Fruit fly (Drosophila melanogaster) whole organism, embryonic: Measurements from ENCODE around the gene MTF-1.
A peak's percentile ranks its signal among the peaks of the same experiment; 100 is the strongest.

ENCODE experiments used
- BEAF-32 ChIP-seq: fragments of 200-800 bp; sonication (Bioruptor generic); optimal IDR thresholded peaks from 3 replicates; lab custom pipeline; 2017; ENCODE audit warnings: missing biosample characterization, missing genetic modification characterization, mild to moderate bottlenecking, moderate library complexity, missing genetic modification reagents
- Blimp-1 ChIP-seq: fragments of 200-800 bp; sonication (Bioruptor generic); optimal IDR thresholded peaks from 3 replicates; lab custom pipeline; 2018; ENCODE audit warnings: missing biosample characterization, missing genetic modification characterization, mild to moderate bottlenecking, moderate library complexity, missing genetic modification reagents
- CG10267 ChIP-seq: fragments of 200-800 bp; sonication (Bioruptor generic); optimal IDR thresholded peaks from 2 replicates; lab custom pipeline; 2018; ENCODE audit warnings: missing biosample characterization, mild to moderate bottlenecking, missing genetic modification characterization, moderate library complexity
- CG11085 ChIP-seq: fragments of 200-800 bp; sonication (Bioruptor generic); IDR thresholded peaks from 2 replicates; pipeline ENCODE4 v1.3.6; 2022; ENCODE audit warnings: missing biosample characterization, missing genetic modification characterization
- CG11695 ChIP-seq: fragments of 200-800 bp; sonication (Bioruptor generic); IDR thresholded peaks from 3 replicates; pipeline ENCODE4 v1.3.6; 2022; ENCODE audit warnings: missing biosample characterization, missing genetic modification characterization
- CG12299 ChIP-seq: fragments of 200-800 bp; sonication (Bioruptor generic); optimal IDR thresholded peaks from 2 replicates; lab custom pipeline; 2018; ENCODE audit warnings: missing biosample characterization, mild to moderate bottlenecking, missing genetic modification characterization
- CG12744 ChIP-seq: fragments of 200-800 bp; sonication (Bioruptor generic); optimal IDR thresholded peaks from 2 replicates; lab custom pipeline; 2016; ENCODE audit warnings: missing biosample characterization, missing genetic modification characterization
- CG12942 ChIP-seq: fragments of 200-800 bp; sonication (Bioruptor generic); optimal IDR thresholded peaks from 3 replicates; lab custom pipeline; 2016; ENCODE audit warnings: missing biosample characterization, missing genetic modification characterization
- CG13287 ChIP-seq: fragments of 200-800 bp; sonication (Bioruptor generic); IDR thresholded peaks from 2 replicates; pipeline ENCODE4 v1.3.6; 2022; ENCODE audit warnings: missing biosample characterization, missing genetic modification characterization; ENCODE audit not compliant: partially characterized antibody
- CG13296 ChIP-seq: fragments of 200-800 bp; sonication (Bioruptor generic); optimal IDR thresholded peaks from 3 replicates; lab custom pipeline; 2018; ENCODE audit warnings: missing biosample characterization, mild to moderate bottlenecking, missing genetic modification characterization
- CG13775 ChIP-seq: fragments of 200-800 bp; sonication (Bioruptor generic); optimal IDR thresholded peaks from 3 replicates; lab custom pipeline; 2017; ENCODE audit warnings: missing biosample characterization, mild to moderate bottlenecking, missing genetic modification characterization
- CG17802 ChIP-seq: fragments of 200-800 bp; sonication (Bioruptor generic); optimal IDR thresholded peaks from 2 replicates; lab custom pipeline; 2018; ENCODE audit warnings: missing biosample characterization, mild to moderate bottlenecking, missing genetic modification characterization, moderate library complexity
- CG17829 ChIP-seq: fragments of 200-800 bp; optimal IDR thresholded peaks from 2 replicates; lab custom pipeline; 2019; ENCODE audit warnings: missing biosample characterization, mild to moderate bottlenecking, missing genetic modification characterization, moderate library complexity
- CG18476 ChIP-seq: fragments of 200-800 bp; sonication (Bioruptor generic); optimal IDR thresholded peaks from 2 replicates; lab custom pipeline; 2016; ENCODE audit warnings: missing biosample characterization, mild to moderate bottlenecking, missing genetic modification characterization
- CG18619 ChIP-seq: fragments of 200-800 bp; sonication (Bioruptor generic); optimal IDR thresholded peaks from 3 replicates; lab custom pipeline; 2017; ENCODE audit warnings: missing biosample characterization, mild to moderate bottlenecking, missing genetic modification characterization
- CG2678 ChIP-seq: fragments of 200-800 bp; sonication (Bioruptor generic); optimal IDR thresholded peaks from 3 replicates; lab custom pipeline; 2019; ENCODE audit warnings: missing biosample characterization, mild to moderate bottlenecking, missing genetic modification characterization, moderate library complexity
- CG30431 ChIP-seq: fragments of 200-800 bp; sonication (Bioruptor generic); optimal IDR thresholded peaks from 2 replicates; lab custom pipeline; 2017; ENCODE audit warnings: missing biosample characterization, missing genetic modification characterization
- CG31441 ChIP-seq: fragments of 200-800 bp; sonication (Bioruptor generic); IDR thresholded peaks from 2 replicates; pipeline ENCODE4 v1.3.6; 2022; ENCODE audit warnings: missing biosample characterization, missing genetic modification characterization
- CG32532 ChIP-seq: fragments of 200-800 bp; sonication (Bioruptor generic); IDR thresholded peaks from 2 replicates; pipeline ENCODE4 v1.3.6; 2022; ENCODE audit warnings: missing biosample characterization, missing genetic modification characterization
- CG3281 ChIP-seq: fragments of 200-800 bp; sonication (Bioruptor generic); optimal IDR thresholded peaks from 3 replicates; lab custom pipeline; 2017; ENCODE audit warnings: missing biosample characterization, mild to moderate bottlenecking, missing genetic modification characterization
- CG3847 ChIP-seq: fragments of 200-800 bp; sonication (Bioruptor generic); IDR thresholded peaks from 2 replicates; pipeline ENCODE4 v1.3.6; 2022; ENCODE audit warnings: missing biosample characterization, missing genetic modification characterization
- CG3995 ChIP-seq: fragments of 200-800 bp; sonication (Bioruptor generic); optimal IDR thresholded peaks from 3 replicates; lab custom pipeline; 2016; ENCODE audit warnings: missing biosample characterization, missing genetic modification characterization
- CG4360 ChIP-seq: fragments of 200-800 bp; sonication (Bioruptor generic); IDR thresholded peaks from 2 replicates; pipeline ENCODE4 v1.3.6; 2022; ENCODE audit warnings: missing biosample characterization, missing genetic modification characterization
- CG5953 ChIP-seq: fragments of 200-800 bp; sonication (Bioruptor generic); IDR thresholded peaks from 2 replicates; pipeline ENCODE4 v1.3.6; 2022; ENCODE audit warnings: missing biosample characterization, missing genetic modification characterization
- CG6813 ChIP-seq: fragments of 200-800 bp; sonication (Bioruptor generic); optimal IDR thresholded peaks from 2 replicates; lab custom pipeline; 2017; ENCODE audit warnings: missing biosample characterization, missing genetic modification characterization, mild to moderate bottlenecking, moderate library complexity, missing genetic modification reagents
- CG7372 ChIP-seq: fragments of 200-800 bp; sonication (Bioruptor generic); IDR thresholded peaks from 2 replicates; pipeline ENCODE4 v1.3.6; 2022; ENCODE audit warnings: missing biosample characterization, missing genetic modification characterization
- CG7839 ChIP-seq: fragments of 200-800 bp; sonication (Bioruptor generic); optimal IDR thresholded peaks from 3 replicates; lab custom pipeline; 2018; ENCODE audit warnings: missing biosample characterization, mild to moderate bottlenecking, missing genetic modification characterization, moderate library complexity
- CG8290 ChIP-seq, 3 experiments: fragments of 200-800 bp; sonication (Bioruptor generic); optimal IDR thresholded peaks; 2 replicates each; lab custom pipeline; 2016 to 2019; ENCODE audit warnings: missing biosample characterization in 3 of 3, missing genetic modification characterization in 3 of 3, mild to moderate bottlenecking in 2 of 3, moderate library complexity in 1 of 3
- CHES-1-like ChIP-seq: fragments of 200-800 bp; sonication (Bioruptor generic); optimal IDR thresholded peaks from 2 replicates; lab custom pipeline; 2016; ENCODE audit warnings: missing biosample characterization, missing genetic modification characterization
- CTCF ChIP-seq: fragments of 200-800 bp; sonication (Bioruptor generic); optimal IDR thresholded peaks from 2 replicates; lab custom pipeline; 2017; ENCODE audit warnings: missing biosample characterization, mild to moderate bottlenecking, missing genetic modification characterization, moderate library complexity
- Deaf1 ChIP-seq: fragments of 200-800 bp; optimal IDR thresholded peaks from 3 replicates; lab custom pipeline; 2019; ENCODE audit warnings: missing biosample characterization, mild to moderate bottlenecking, missing genetic modification characterization, moderate library complexity
- HHEX ChIP-seq: fragments of 200-800 bp; sonication (Bioruptor generic); optimal IDR thresholded peaks from 3 replicates; lab custom pipeline; 2017; ENCODE audit warnings: missing biosample characterization, mild to moderate bottlenecking, missing genetic modification characterization, missing genetic modification reagents
- Nf-YC ChIP-seq: fragments of 200-800 bp; optimal IDR thresholded peaks from 3 replicates; lab custom pipeline; 2019; ENCODE audit warnings: missing biosample characterization, mild to moderate bottlenecking, missing genetic modification characterization, moderate library complexity
- Rfx ChIP-seq: fragments of 200-800 bp; sonication (Bioruptor generic); IDR thresholded peaks from 2 replicates; pipeline ENCODE4 v1.3.6; 2022; ENCODE audit warnings: missing biosample characterization, missing genetic modification characterization
- Trl ChIP-seq, 3 experiments: fragments of >200 bp in 2 of 3; fragments of 200-800 bp in 1 of 3; sonication (Bioruptor generic) in 1 of 3; optimal IDR thresholded peaks; 2 replicates in 1 of 3; 3 replicates in 2 of 3; lab custom pipeline; 2016 to 2017; ENCODE audit warnings: missing biosample characterization in 1 of 3, missing genetic modification characterization in 1 of 3
- amos ChIP-seq: fragments of 200-800 bp; sonication (Bioruptor generic); IDR thresholded peaks from 2 replicates; pipeline ENCODE4 v1.3.6; 2022; ENCODE audit warnings: missing biosample characterization, missing genetic modification characterization; ENCODE audit not compliant: partially characterized antibody
- ap ChIP-seq: fragments of 200-800 bp; sonication (Bioruptor generic); IDR thresholded peaks from 2 replicates; pipeline ENCODE4 v1.3.6; 2022; ENCODE audit warnings: missing biosample characterization, missing genetic modification characterization
- cg ChIP-seq: fragments of 200-800 bp; sonication (Bioruptor generic); optimal IDR thresholded peaks from 3 replicates; lab custom pipeline; 2019; ENCODE audit warnings: missing biosample characterization, mild to moderate bottlenecking, missing genetic modification characterization, moderate library complexity
- eyg ChIP-seq: fragments of 200-800 bp; sonication (Bioruptor generic); optimal IDR thresholded peaks from 3 replicates; lab custom pipeline; 2016; ENCODE audit warnings: missing biosample characterization, missing genetic modification characterization
- ftz-f1 ChIP-seq: fragments of 200-800 bp; sonication (Bioruptor generic); optimal IDR thresholded peaks from 2 replicates; lab custom pipeline; 2016; ENCODE audit warnings: missing biosample characterization, missing genetic modification characterization
- ind ChIP-seq: fragments of 200-800 bp; sonication (Bioruptor generic); optimal IDR thresholded peaks from 3 replicates; lab custom pipeline; 2016; ENCODE audit warnings: missing biosample characterization, missing genetic modification characterization
- inv ChIP-seq: fragments of 200-800 bp; sonication (Bioruptor generic); IDR thresholded peaks from 2 replicates; pipeline ENCODE4 v1.3.6; 2022; ENCODE audit warnings: missing biosample characterization, missing genetic modification characterization; ENCODE audit not compliant: partially characterized antibody
- lab ChIP-seq: fragments of 200-800 bp; sonication (Bioruptor generic); optimal IDR thresholded peaks from 3 replicates; lab custom pipeline; 2017; ENCODE audit warnings: missing biosample characterization, missing genetic modification characterization, mild to moderate bottlenecking, moderate library complexity, missing genetic modification reagents
- nerfin-1 ChIP-seq: fragments of 200-800 bp; sonication (Bioruptor generic); optimal IDR thresholded peaks from 3 replicates; lab custom pipeline; 2019; ENCODE audit warnings: missing biosample characterization, mild to moderate bottlenecking, missing genetic modification characterization, moderate library complexity
- nom ChIP-seq: fragments of 200-800 bp; sonication (Bioruptor generic); optimal IDR thresholded peaks from 2 replicates; lab custom pipeline; 2017; ENCODE audit warnings: missing biosample characterization, missing genetic modification characterization, mild to moderate bottlenecking, moderate library complexity, missing genetic modification reagents
- yki ChIP-seq: fragments of >200 bp; optimal IDR thresholded peaks from 3 replicates; lab custom pipeline; 2018

MTF-1 gene

dm6 chr3L:9423757-9424527, 6.2 kb upstream of the MTF-1 start (continued):
- TF ChIP-seq CG7372 (GFP tag; lab: Robert Waterston, UW) (no peak), CG13287 (GFP tag; lab: Robert Waterston, UW) (0 out of 2 replicates have a peak, but pooled peaks have one; percentile 5), ap (GFP tag; lab: Robert Waterston, UW) (no peak)

- TF ChIP-seq cg, result no peak
- no peak for TF ChIP-seq ftz-f1
- TF ChIP-seq CG13775 (GFP tag; lab: Kevin White, UChicago), result peak; percentile 20
- peak; percentile 27 for TF ChIP-seq nerfin-1 (tag; lab: Kevin White, UChicago)
- no peak for TF ChIP-seq CG6813 (GFP tag; lab: Kevin White, UChicago)
- TF ChIP-seq CG31441 (GFP tag; lab: Robert Waterston, UW), result peak; percentile 54
- TF ChIP-seq CG17829 (tag; lab: Kevin White, UChicago), result peak; percentile 50
- peak; percentile 56 for TF ChIP-seq CG12299 (tag; lab: Kevin White, UChicago)
- no peak for TF ChIP-seq CG11085 (GFP tag; lab: Robert Waterston, UW)
- TF ChIP-seq CG30431, result no peak
- peak; percentile 41 for TF ChIP-seq CG18476 (GFP tag; lab: Kevin White, UChicago)
- TF ChIP-seq CG3847, result 0 out of 2 replicates have a peak, but pooled peaks have one; percentile 21
- peak; percentile 14 for TF ChIP-seq Deaf1 (tag; lab: Kevin White, UChicago)
- TF ChIP-seq CTCF (GFP tag; lab: Kevin White, UChicago), result no peak
- peak; percentile 66; the same call in 1 of the 2 replicates for TF ChIP-seq CG32532 (GFP tag; lab: Robert Waterston, UW)
- TF ChIP-seq eyg (GFP tag; lab: Kevin White, UChicago), result no peak
- peak; percentile 53 for TF ChIP-seq CG2678
- TF ChIP-seq ap (GFP tag; lab: Robert Waterston, UW), result no peak
- TF ChIP-seq Rfx, result peak; percentile 50; the same call in 1 of the 2 replicates
- no peak for TF ChIP-seq CG17802 (tag; lab: Kevin White, UChicago)
- TF ChIP-seq CG10267 (tag; lab: Kevin White, UChicago), result peak; percentile 41
- peak; percentile 52 for TF ChIP-seq Blimp-1
- no peak for TF ChIP-seq inv
- TF ChIP-seq Trl (optimal IDR thresholded peaks at IDR 0.05; lab: Kevin White, UChicago), result no peak
- TF ChIP-seq Trl (GFP tag; optimal IDR thresholded peaks at IDR 0.05; lab: Kevin White, UChicago), result no peak
- peak; percentile 42 for TF ChIP-seq CG13296 (GFP tag; lab: Kevin White, UChicago)
- TF ChIP-seq CG12744 (GFP tag; lab: Kevin White, UChicago), result no peak
- no peak for TF ChIP-seq BEAF-32 (GFP tag; lab: Kevin White, UChicago)
- TF ChIP-seq CG18619 (GFP tag; lab: Kevin White, UChicago), result no peak
- peak; percentile 5 for TF ChIP-seq CG12942
- TF ChIP-seq CG3281 (GFP tag; lab: Kevin White, UChicago), result peak; percentile 39
- peak; percentile 57 for TF ChIP-seq HHEX (GFP tag; lab: Kevin White, UChicago)
- no peak for TF ChIP-seq yki (lab: Kevin White, UChicago)
- peak; percentile 38 for TF ChIP-seq lab (GFP tag; lab: Kevin White, UChicago)
- peak; percentile 6 for TF ChIP-seq nom
- TF ChIP-seq CG4360 (GFP tag; lab: Robert Waterston, UW), result no peak
- no peak for TF ChIP-seq CHES-1-like (GFP tag; lab: Kevin White, UChicago)
- peak; percentile 27 for TF ChIP-seq CG3995 (GFP tag; lab: Kevin White, UChicago)
- TF ChIP-seq CG5953 (GFP tag; lab: Robert Waterston, UW), result no peak
- peak; percentile 24 for TF ChIP-seq ind (GFP tag; lab: Kevin White, UChicago)
- no peak for TF ChIP-seq amos
- no peak for TF ChIP-seq CG8290 (GFP tag; optimal IDR thresholded peaks at IDR 0.05; lab: Kevin White, UChicago)
- TF ChIP-seq CG8290 (tag; optimal IDR thresholded peaks at IDR 0.05; lab: Kevin White, UChicago), result no peak
- peak; percentile 56; the same call in 2 of the 3 replicates for TF ChIP-seq CG11695
- peak; percentile 37 for TF ChIP-seq Nf-YC (tag; lab: Kevin White, UChicago)
- peak; percentile 36 for TF ChIP-seq CG7839 (tag; lab: Kevin White, UChicago)
Measured at dm6 chr3L:9424528-9424911, 5.6 kb upstream of the MTF-1 start.
